Fruit fly (Drosophila melanogaster) whole organism, pupa: ENCODE data around the gene SCCRO.

Experiments
- CG10348 ChIP-seq: fragments of 200-800 bp; sonication (Bioruptor generic); IDR thresholded peaks from 2 replicates; pipeline ENCODE4 v1.3.6; 2022; ENCODE audit warnings: missing biosample characterization, missing genetic modification characterization
- CG12605 ChIP-seq: fragments of 200-800 bp; sonication (Bioruptor generic); IDR thresholded peaks from 2 replicates; pipeline ENCODE4 v1.3.6; 2022; ENCODE audit warnings: missing biosample characterization, missing genetic modification characterization
- CG13204 ChIP-seq: fragments of 200-800 bp; sonication (Bioruptor generic); optimal IDR thresholded peaks from 2 replicates; lab custom pipeline; 2018; ENCODE audit warnings: missing biosample characterization, mild to moderate bottlenecking, missing genetic modification characterization, moderate library complexity
- CG14655 ChIP-seq: fragments of 200-800 bp; sonication (Bioruptor generic); optimal IDR thresholded peaks from 3 replicates; lab custom pipeline; 2017; ENCODE audit warnings: mild to moderate bottlenecking, missing biosample characterization, missing genetic modification reagents, missing genetic modification characterization
- CG15710 ChIP-seq: fragments of 200-800 bp; sonication (Bioruptor generic); optimal IDR thresholded peaks from 2 replicates; lab custom pipeline; 2018; ENCODE audit warnings: missing biosample characterization, mild to moderate bottlenecking, missing genetic modification characterization, moderate library complexity
- CG17806 ChIP-seq: fragments of 200-800 bp; sonication (Bioruptor generic); optimal IDR thresholded peaks from 2 replicates; lab custom pipeline; 2018; ENCODE audit warnings: missing biosample characterization, mild to moderate bottlenecking, missing genetic modification characterization, moderate library complexity
- CG32121 ChIP-seq: fragments of 200-800 bp; sonication (Bioruptor generic); IDR thresholded peaks from 2 replicates; pipeline ENCODE4 v1.3.6; 2022; ENCODE audit warnings: missing biosample characterization, missing genetic modification characterization
- CG34367 ChIP-seq: fragments of 200-800 bp; sonication (Bioruptor generic); optimal IDR thresholded peaks from 2 replicates; lab custom pipeline; 2018; ENCODE audit warnings: missing biosample characterization, mild to moderate bottlenecking, missing genetic modification characterization
- CG4496 ChIP-seq: fragments of 200-800 bp; sonication (Bioruptor generic); IDR thresholded peaks from 3 replicates; pipeline ENCODE4 v1.3.6; 2022; ENCODE audit warnings: missing biosample characterization, missing genetic modification characterization
- CG8159 ChIP-seq: fragments of 200-800 bp; sonication (Bioruptor generic); optimal IDR thresholded peaks from 3 replicates; lab custom pipeline; 2018; ENCODE audit warnings: missing biosample characterization, mild to moderate bottlenecking, missing genetic modification characterization, moderate library complexity
- CG8301 ChIP-seq: fragments of 200-800 bp; sonication (Bioruptor generic); optimal IDR thresholded peaks from 2 replicates; lab custom pipeline; 2018; ENCODE audit warnings: missing biosample characterization, mild to moderate bottlenecking, missing genetic modification characterization
- CG9948 ChIP-seq: fragments of 200-800 bp; sonication (Bioruptor generic); optimal IDR thresholded peaks from 2 replicates; lab custom pipeline; 2018; ENCODE audit warnings: missing biosample characterization, mild to moderate bottlenecking, missing genetic modification characterization, moderate library complexity
- D1 ChIP-seq: fragments of 200-800 bp; sonication (Bioruptor generic); optimal IDR thresholded peaks from 2 replicates; lab custom pipeline; 2018; ENCODE audit warnings: missing biosample characterization, mild to moderate bottlenecking, missing genetic modification characterization, moderate library complexity
- EcR ChIP-seq: fragments of 200-800 bp; sonication (Bioruptor generic); optimal IDR thresholded peaks from 3 replicates; lab custom pipeline; 2019; ENCODE audit warnings: missing biosample characterization, missing genetic modification characterization, mild to moderate bottlenecking, moderate library complexity, missing genetic modification reagents
- Ets98B ChIP-seq: fragments of 200-800 bp; sonication (Bioruptor generic); IDR thresholded peaks from 2 replicates; pipeline ENCODE4 v1.3.6; 2022; ENCODE audit warnings: missing biosample characterization, missing genetic modification characterization
- Pif1A ChIP-seq: fragments of 200-800 bp; sonication (Bioruptor generic); optimal IDR thresholded peaks from 3 replicates; lab custom pipeline; 2016; ENCODE audit warnings: missing biosample characterization, missing genetic modification characterization
- Pif1B ChIP-seq: fragments of 200-800 bp; sonication (Bioruptor generic); optimal IDR thresholded peaks from 3 replicates; lab custom pipeline; 2016; ENCODE audit warnings: missing biosample characterization, missing genetic modification characterization
- Snoo ChIP-seq: fragments of 200-800 bp; sonication (Bioruptor generic); optimal IDR thresholded peaks from 3 replicates; lab custom pipeline; 2017; ENCODE audit warnings: missing biosample characterization, mild to moderate bottlenecking, missing genetic modification characterization, inconsistent platforms
- fd96Ca ChIP-seq: fragments of 200-800 bp; sonication (Bioruptor generic); IDR thresholded peaks from 3 replicates; pipeline ENCODE4 v1.3.6; 2022; ENCODE audit warnings: missing biosample characterization, missing genetic modification characterization
- gl ChIP-seq: fragments of 200-800 bp; sonication (Bioruptor generic); optimal IDR thresholded peaks from 2 replicates; lab custom pipeline; 2018; ENCODE audit warnings: missing biosample characterization, mild to moderate bottlenecking, missing genetic modification characterization
- rn ChIP-seq: fragments of 200-800 bp; sonication (Bioruptor generic); IDR thresholded peaks from 2 replicates; pipeline ENCODE4 v1.3.6; 2022; ENCODE audit warnings: missing biosample characterization, missing genetic modification characterization

Gene SCCRO

DNA sequence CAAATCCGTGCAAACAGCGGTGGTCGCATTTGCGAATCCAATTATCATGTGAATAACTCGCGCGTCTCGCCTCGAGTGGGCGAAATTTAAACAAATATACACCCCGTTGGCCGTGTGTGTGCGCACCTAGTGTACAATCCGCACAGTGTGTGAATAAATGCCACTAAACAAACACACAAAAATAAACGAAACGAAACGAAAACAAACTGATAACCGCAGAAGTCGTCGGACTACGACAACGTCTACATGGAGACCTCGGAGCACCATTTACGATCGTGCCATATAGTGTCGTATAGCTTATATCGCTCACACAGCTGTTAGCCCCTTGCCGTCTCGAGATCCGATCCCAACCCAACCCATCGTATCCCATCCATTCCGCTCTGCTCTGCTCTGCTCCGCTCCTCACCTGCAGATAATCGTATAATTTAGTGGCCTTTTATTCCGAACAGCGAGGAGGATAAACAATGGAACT, 3.3 kb downstream of the SCCRO start:
- TF ChIP-seq CG8159 (tag; lab: Kevin White, UChicago), result no peak
- peak; percentile 53; the same call in 1 of the 3 replicates for TF ChIP-seq CG4496
- no peak for TF ChIP-seq Pif1A (GFP tag; lab: Kevin White, UChicago)
- peak; percentile 61; the same call in 1 of the 2 replicates for TF ChIP-seq CG12605 (GFP tag; lab: Robert Waterston, UW)
- TF ChIP-seq gl, result no peak
- no peak for TF ChIP-seq CG9948 (tag; lab: Kevin White, UChicago)
- TF ChIP-seq CG10348 (GFP tag; lab: Robert Waterston, UW), result no peak
- no peak for TF ChIP-seq rn
- no peak for TF ChIP-seq CG15710 (tag; lab: Kevin White, UChicago)
- TF ChIP-seq CG34367 (tag; lab: Kevin White, UChicago), result no peak
- TF ChIP-seq Ets98B (GFP tag; lab: Robert Waterston, UW), result peak; percentile 24; the same call in 1 of the 2 replicates
- TF ChIP-seq Pif1B, result peak; percentile 25
- TF ChIP-seq fd96Ca, result peak; percentile 57; the same call in 1 of the 3 replicates
- TF ChIP-seq CG13204 (GFP tag; lab: Kevin White, UChicago), result no peak
- no peak for TF ChIP-seq Snoo (tag; lab: Kevin White, UChicago)
- TF ChIP-seq CG8301 (tag; lab: Kevin White, UChicago), result no peak
- no peak for TF ChIP-seq CG17806
- no peak for TF ChIP-seq CG14655 (GFP tag; lab: Kevin White, UChicago)
- TF ChIP-seq EcR (GFP tag; lab: Kevin White, UChicago), result peak; percentile 82
- TF ChIP-seq CG32121, result no peak
- no peak for TF ChIP-seq D1 (tag; lab: Kevin White, UChicago)
- TF ChIP-seq, all 21 proteins: peak for 6

DNA sequence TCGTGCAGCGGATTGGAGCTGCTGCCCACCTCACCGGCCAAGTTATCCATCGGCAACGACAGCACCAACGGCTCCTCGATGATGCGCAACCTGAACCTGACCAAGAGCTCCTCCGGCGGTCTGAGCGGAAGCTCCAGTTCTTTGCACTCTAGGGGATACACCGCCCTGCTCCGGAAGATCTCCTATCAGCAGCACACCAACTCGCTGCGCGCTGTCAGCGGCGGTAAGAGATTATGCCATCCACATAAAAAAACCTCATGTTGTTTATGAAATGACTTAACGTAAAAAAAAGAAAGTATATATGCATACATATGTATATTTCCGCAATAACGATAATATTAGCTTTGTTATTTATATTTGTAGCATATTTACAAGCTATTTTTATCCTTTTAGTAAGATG, 5.5 kb downstream of the SCCRO start:
- TF ChIP-seq EcR (GFP tag; lab: Kevin White, UChicago) (peak; percentile 68), rn (no peak), CG14655 (GFP tag; lab: Kevin White, UChicago) (no peak), CG34367 (tag; lab: Kevin White, UChicago) (no peak), CG15710 (tag; lab: Kevin White, UChicago) (no peak), CG17806 (no peak), D1 (tag; lab: Kevin White, UChicago) (no peak)
- TF ChIP-seq, all 21 proteins: peak for 1

DNA sequence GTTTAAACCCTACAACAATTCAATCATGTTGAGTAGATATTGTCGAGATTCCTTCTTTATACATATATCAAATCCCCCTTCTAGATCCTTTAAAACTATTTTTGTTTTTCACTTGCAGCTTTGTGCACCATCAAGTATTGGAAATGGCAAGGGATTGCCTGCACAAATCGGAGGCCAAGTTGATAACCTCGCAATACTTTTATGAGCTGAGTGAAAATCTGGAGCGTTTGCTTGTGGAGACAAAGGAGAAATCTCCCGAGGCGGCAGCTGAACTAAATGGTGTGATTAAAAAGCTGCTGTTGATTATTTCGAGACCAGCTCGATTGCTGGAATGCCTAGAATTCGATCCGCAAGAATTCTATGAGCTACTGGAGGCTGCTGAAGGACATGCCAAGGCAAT, 7.3 kb downstream of the SCCRO start:
- TF ChIP-seq CG8301 (tag; lab: Kevin White, UChicago) (no peak), CG17806 (no peak), gl (no peak), CG8159 (tag; lab: Kevin White, UChicago) (no peak), EcR (GFP tag; lab: Kevin White, UChicago) (no peak), fd96Ca (no peak), Pif1B (no peak), rn (no peak), CG14655 (GFP tag; lab: Kevin White, UChicago) (no peak), Pif1A (GFP tag; lab: Kevin White, UChicago) (no peak), CG4496 (no peak), CG9948 (tag; lab: Kevin White, UChicago) (no peak), CG10348 (GFP tag; lab: Robert Waterston, UW) (no peak)
- TF ChIP-seq, all 21 proteins: peak for 0

DNA sequence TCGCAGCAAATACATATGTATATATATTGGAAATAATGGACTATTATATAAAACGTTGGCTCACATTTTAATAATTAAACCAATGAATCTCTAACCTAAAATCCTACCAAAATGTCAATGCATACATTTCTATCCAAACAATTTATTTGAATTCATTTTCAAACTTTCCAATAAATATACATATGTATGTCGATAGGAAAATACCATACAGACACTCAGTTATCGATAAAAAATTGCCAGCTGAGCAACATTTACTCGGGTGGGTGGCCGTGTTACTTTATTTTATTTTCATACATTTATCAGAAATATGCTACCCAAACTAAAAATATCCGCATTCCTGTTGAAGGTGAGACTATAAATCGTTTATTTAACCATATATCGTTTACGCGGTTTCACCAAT, 13.1 kb downstream of the SCCRO start, which contains the start of gene Ufsp2:
Ufsp2 (plus strand) TSS at position 214 of the 400 bp plus-strand sequence.
- TF ChIP-seq CG15710 (tag; lab: Kevin White, UChicago), result no peak
- no peak for TF ChIP-seq Ets98B (GFP tag; lab: Robert Waterston, UW)
- no peak for TF ChIP-seq CG17806
- no peak for TF ChIP-seq EcR (GFP tag; lab: Kevin White, UChicago)
- TF ChIP-seq Pif1B, result no peak
- TF ChIP-seq gl, result no peak
- TF ChIP-seq CG32121, result no peak
- no peak for TF ChIP-seq CG8159 (tag; lab: Kevin White, UChicago)
- TF ChIP-seq CG10348 (GFP tag; lab: Robert Waterston, UW), result no peak
- TF ChIP-seq CG12605 (GFP tag; lab: Robert Waterston, UW), result no peak
- no peak for TF ChIP-seq CG9948 (tag; lab: Kevin White, UChicago)
- no peak for TF ChIP-seq CG4496
- no peak for TF ChIP-seq CG8301 (tag; lab: Kevin White, UChicago)
- no peak for TF ChIP-seq fd96Ca
- TF ChIP-seq D1 (tag; lab: Kevin White, UChicago), result no peak
- TF ChIP-seq Snoo (tag; lab: Kevin White, UChicago), result no peak
- no peak for TF ChIP-seq CG34367 (tag; lab: Kevin White, UChicago)
- TF ChIP-seq, all 21 proteins: peak for 0

DNA sequence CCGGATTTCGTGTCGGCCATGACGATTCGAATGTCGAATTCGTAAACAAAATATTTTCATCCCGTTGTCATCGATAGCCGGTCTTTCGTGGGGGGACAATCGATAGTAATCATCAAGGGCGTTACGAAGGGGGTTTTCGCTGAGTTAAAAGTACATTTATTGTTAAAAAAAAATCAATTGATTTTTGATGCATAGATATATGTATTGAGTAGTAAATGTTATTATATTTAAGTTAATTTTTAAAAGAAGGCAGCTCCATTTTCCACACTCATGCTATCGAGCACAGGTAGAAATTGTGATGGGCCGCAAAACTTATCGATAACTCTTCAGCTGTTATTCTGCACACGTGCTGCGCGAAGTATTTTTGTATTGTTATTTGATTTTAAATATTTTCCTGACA, 17.3 kb downstream of the SCCRO start, which contains the start of the genes mrn and CG12301:
mrn (minus strand) TSS at position 51 of the 400 bp plus-strand sequence.
CG12301 (plus strand) TSS at position 314 of the 400 bp plus-strand sequence.
- TF ChIP-seq Pif1B (no peak), D1 (tag; lab: Kevin White, UChicago) (no peak), CG4496 (peak; percentile 98), gl (peak; percentile 2), Ets98B (GFP tag; lab: Robert Waterston, UW) (peak; percentile 97), rn (peak; percentile 93), CG17806 (peak; percentile 49), CG10348 (GFP tag; lab: Robert Waterston, UW) (no peak), CG12605 (GFP tag; lab: Robert Waterston, UW) (peak; percentile 91), CG15710 (tag; lab: Kevin White, UChicago) (peak; percentile 70), EcR (GFP tag; lab: Kevin White, UChicago) (no peak), fd96Ca (peak; percentile 89), CG34367 (tag; lab: Kevin White, UChicago) (peak; percentile 45), Snoo (tag; lab: Kevin White, UChicago) (peak; percentile 67), CG8159 (tag; lab: Kevin White, UChicago) (no peak), CG9948 (tag; lab: Kevin White, UChicago) (peak; percentile 45), Pif1A (GFP tag; lab: Kevin White, UChicago) (no peak), CG8301 (tag; lab: Kevin White, UChicago) (no peak), CG32121 (peak; percentile 79; the same call in 1 of the 2 replicates), CG13204 (GFP tag; lab: Kevin White, UChicago) (no peak), CG14655 (GFP tag; lab: Kevin White, UChicago) (no peak)
- TF ChIP-seq, all 21 proteins: peak for 12
